Fruit fly (Drosophila melanogaster) whole organism, pupa: ENCODE data around the gene CG6409.

Experiments used
- CG10348 ChIP-seq: fragments of 200-800 bp; sonication (Bioruptor generic); IDR thresholded peaks from 2 replicates; pipeline ENCODE4 v1.3.6; 2022; ENCODE audit warnings: missing biosample characterization, missing genetic modification characterization
- CG12605 ChIP-seq: fragments of 200-800 bp; sonication (Bioruptor generic); IDR thresholded peaks from 2 replicates; pipeline ENCODE4 v1.3.6; 2022; ENCODE audit warnings: missing biosample characterization, missing genetic modification characterization
- CG13204 ChIP-seq: fragments of 200-800 bp; sonication (Bioruptor generic); optimal IDR thresholded peaks from 2 replicates; lab custom pipeline; 2018; ENCODE audit warnings: missing biosample characterization, mild to moderate bottlenecking, missing genetic modification characterization, moderate library complexity
- CG14655 ChIP-seq: fragments of 200-800 bp; sonication (Bioruptor generic); optimal IDR thresholded peaks from 3 replicates; lab custom pipeline; 2017; ENCODE audit warnings: mild to moderate bottlenecking, missing biosample characterization, missing genetic modification reagents, missing genetic modification characterization
- CG15710 ChIP-seq: fragments of 200-800 bp; sonication (Bioruptor generic); optimal IDR thresholded peaks from 2 replicates; lab custom pipeline; 2018; ENCODE audit warnings: missing biosample characterization, mild to moderate bottlenecking, missing genetic modification characterization, moderate library complexity
- CG17806 ChIP-seq: fragments of 200-800 bp; sonication (Bioruptor generic); optimal IDR thresholded peaks from 2 replicates; lab custom pipeline; 2018; ENCODE audit warnings: missing biosample characterization, mild to moderate bottlenecking, missing genetic modification characterization, moderate library complexity
- CG32121 ChIP-seq: fragments of 200-800 bp; sonication (Bioruptor generic); IDR thresholded peaks from 2 replicates; pipeline ENCODE4 v1.3.6; 2022; ENCODE audit warnings: missing biosample characterization, missing genetic modification characterization
- CG34367 ChIP-seq: fragments of 200-800 bp; sonication (Bioruptor generic); optimal IDR thresholded peaks from 2 replicates; lab custom pipeline; 2018; ENCODE audit warnings: missing biosample characterization, mild to moderate bottlenecking, missing genetic modification characterization
- CG4496 ChIP-seq: fragments of 200-800 bp; sonication (Bioruptor generic); IDR thresholded peaks from 3 replicates; pipeline ENCODE4 v1.3.6; 2022; ENCODE audit warnings: missing biosample characterization, missing genetic modification characterization
- CG8159 ChIP-seq: fragments of 200-800 bp; sonication (Bioruptor generic); optimal IDR thresholded peaks from 3 replicates; lab custom pipeline; 2018; ENCODE audit warnings: missing biosample characterization, mild to moderate bottlenecking, missing genetic modification characterization, moderate library complexity
- CG8301 ChIP-seq: fragments of 200-800 bp; sonication (Bioruptor generic); optimal IDR thresholded peaks from 2 replicates; lab custom pipeline; 2018; ENCODE audit warnings: missing biosample characterization, mild to moderate bottlenecking, missing genetic modification characterization
- CG9948 ChIP-seq: fragments of 200-800 bp; sonication (Bioruptor generic); optimal IDR thresholded peaks from 2 replicates; lab custom pipeline; 2018; ENCODE audit warnings: missing biosample characterization, mild to moderate bottlenecking, missing genetic modification characterization, moderate library complexity
- D1 ChIP-seq: fragments of 200-800 bp; sonication (Bioruptor generic); optimal IDR thresholded peaks from 2 replicates; lab custom pipeline; 2018; ENCODE audit warnings: missing biosample characterization, mild to moderate bottlenecking, missing genetic modification characterization, moderate library complexity
- EcR ChIP-seq: fragments of 200-800 bp; sonication (Bioruptor generic); optimal IDR thresholded peaks from 3 replicates; lab custom pipeline; 2019; ENCODE audit warnings: missing biosample characterization, missing genetic modification characterization, mild to moderate bottlenecking, moderate library complexity, missing genetic modification reagents
- Ets98B ChIP-seq: fragments of 200-800 bp; sonication (Bioruptor generic); IDR thresholded peaks from 2 replicates; pipeline ENCODE4 v1.3.6; 2022; ENCODE audit warnings: missing biosample characterization, missing genetic modification characterization
- Pif1A ChIP-seq: fragments of 200-800 bp; sonication (Bioruptor generic); optimal IDR thresholded peaks from 3 replicates; lab custom pipeline; 2016; ENCODE audit warnings: missing biosample characterization, missing genetic modification characterization
- Pif1B ChIP-seq: fragments of 200-800 bp; sonication (Bioruptor generic); optimal IDR thresholded peaks from 3 replicates; lab custom pipeline; 2016; ENCODE audit warnings: missing biosample characterization, missing genetic modification characterization
- Snoo ChIP-seq: fragments of 200-800 bp; sonication (Bioruptor generic); optimal IDR thresholded peaks from 3 replicates; lab custom pipeline; 2017; ENCODE audit warnings: missing biosample characterization, mild to moderate bottlenecking, missing genetic modification characterization, inconsistent platforms
- fd96Ca ChIP-seq: fragments of 200-800 bp; sonication (Bioruptor generic); IDR thresholded peaks from 3 replicates; pipeline ENCODE4 v1.3.6; 2022; ENCODE audit warnings: missing biosample characterization, missing genetic modification characterization
- gl ChIP-seq: fragments of 200-800 bp; sonication (Bioruptor generic); optimal IDR thresholded peaks from 2 replicates; lab custom pipeline; 2018; ENCODE audit warnings: missing biosample characterization, mild to moderate bottlenecking, missing genetic modification characterization
- rn ChIP-seq: fragments of 200-800 bp; sonication (Bioruptor generic); IDR thresholded peaks from 2 replicates; pipeline ENCODE4 v1.3.6; 2022; ENCODE audit warnings: missing biosample characterization, missing genetic modification characterization

Gene CG6409

DNA sequence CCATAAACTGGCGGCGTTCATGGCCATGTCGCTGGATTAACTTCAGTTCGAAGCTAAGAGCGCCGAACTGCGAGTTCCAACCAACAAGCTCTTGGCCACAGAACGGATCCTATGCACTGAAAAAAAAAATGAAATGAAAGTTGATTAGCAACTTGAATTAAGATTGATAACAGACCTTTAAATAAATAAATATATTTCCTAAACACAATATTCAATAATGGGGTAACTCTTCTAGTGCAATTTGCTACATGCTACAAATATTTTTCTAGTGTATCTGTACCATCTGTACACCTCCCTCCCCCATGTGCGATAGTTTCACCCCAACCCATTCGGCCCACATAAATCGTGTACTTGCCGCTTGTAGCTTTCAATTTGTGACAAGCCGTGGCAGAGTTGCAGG is 27.4 kb upstream of the CG6409 start:
- TF ChIP-seq CG8159, result peak; percentile 19
- peak; percentile 5 for TF ChIP-seq CG14655 (GFP tag; lab: Kevin White, UChicago)
- TF ChIP-seq Pif1A (GFP tag; lab: Kevin White, UChicago), result no peak
- TF ChIP-seq, all 21 proteins: peak for 2

DNA sequence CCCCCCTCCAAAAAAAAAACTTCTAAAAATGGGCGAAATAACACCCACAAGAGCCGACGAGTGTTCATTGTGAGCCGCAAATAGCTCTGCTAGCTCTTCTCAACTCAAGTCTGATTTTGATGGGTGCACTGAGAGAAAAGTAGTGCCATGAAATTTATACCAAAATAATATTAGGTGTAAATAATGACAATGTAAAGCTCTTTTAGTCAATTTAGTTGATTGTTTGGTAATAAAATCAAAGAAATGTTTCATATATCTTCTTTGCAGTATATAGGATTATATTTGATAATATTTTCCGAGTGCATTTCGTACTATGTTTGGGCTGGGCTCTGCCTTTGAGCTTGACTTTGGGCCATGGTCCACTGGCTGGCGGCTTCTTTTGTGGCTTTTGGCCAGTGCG is 22.6 kb upstream of the CG6409 start:
- TF ChIP-seq CG8301, result peak; percentile 51
- TF ChIP-seq CG17806, result peak; percentile 63
- peak; percentile 62 for TF ChIP-seq CG9948 (tag; lab: Kevin White, UChicago)
- no peak for TF ChIP-seq CG12605 (GFP tag; lab: Robert Waterston, UW)
- TF ChIP-seq fd96Ca (GFP tag; lab: Robert Waterston, UW), result no peak
- no peak for TF ChIP-seq EcR
- TF ChIP-seq Pif1A (GFP tag; lab: Kevin White, UChicago), result no peak
- TF ChIP-seq Pif1B (GFP tag; lab: Kevin White, UChicago), result no peak
- TF ChIP-seq Ets98B (GFP tag; lab: Robert Waterston, UW), result peak; percentile 32; the same call in 1 of the 2 replicates
- no peak for TF ChIP-seq CG10348 (GFP tag; lab: Robert Waterston, UW)
- peak; percentile 63 for TF ChIP-seq CG8159
- TF ChIP-seq CG4496, result peak; percentile 15; the same call in 1 of the 3 replicates
- peak; percentile 63 for TF ChIP-seq CG14655 (GFP tag; lab: Kevin White, UChicago)
- peak; percentile 1 for TF ChIP-seq gl
- no peak for TF ChIP-seq CG32121 (GFP tag; lab: Robert Waterston, UW)
- TF ChIP-seq, all 21 proteins: peak for 8

DNA sequence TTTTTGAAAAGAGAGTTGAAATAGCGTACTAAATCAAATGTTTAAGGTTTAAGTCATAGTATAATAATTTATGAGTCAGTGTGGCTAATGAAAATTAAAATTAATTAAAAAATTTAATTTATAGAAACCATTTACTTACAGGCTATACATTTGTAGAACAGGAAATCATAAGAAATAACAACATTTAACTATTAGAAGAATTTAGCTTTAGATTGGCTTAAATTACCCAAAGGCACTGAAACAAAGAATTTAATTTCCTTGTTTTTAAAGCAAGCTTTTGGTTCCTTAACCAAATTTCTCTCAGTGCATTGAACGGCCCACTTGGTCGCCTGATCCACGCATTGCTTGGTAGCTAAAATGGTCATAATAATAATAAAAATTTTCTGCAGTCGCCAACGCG is 21.3 kb upstream of the CG6409 start:
- no peak for TF ChIP-seq CG13204 (GFP tag; lab: Kevin White, UChicago)
- TF ChIP-seq EcR, result no peak
- TF ChIP-seq Ets98B (GFP tag; lab: Robert Waterston, UW), result no peak
- TF ChIP-seq CG34367 (tag; lab: Kevin White, UChicago), result no peak
- peak; percentile 5 for TF ChIP-seq CG8159
- TF ChIP-seq Pif1A (GFP tag; lab: Kevin White, UChicago), result no peak
- TF ChIP-seq CG4496, result no peak
- TF ChIP-seq Snoo, result peak; percentile 20
- TF ChIP-seq fd96Ca (GFP tag; lab: Robert Waterston, UW), result no peak
- no peak for TF ChIP-seq CG10348 (GFP tag; lab: Robert Waterston, UW)
- TF ChIP-seq gl, result no peak
- no peak for TF ChIP-seq CG15710 (tag; lab: Kevin White, UChicago)
- TF ChIP-seq CG8301, result peak; percentile 56
- TF ChIP-seq CG32121 (GFP tag; lab: Robert Waterston, UW), result no peak
- TF ChIP-seq CG12605 (GFP tag; lab: Robert Waterston, UW), result no peak
- TF ChIP-seq Pif1B (GFP tag; lab: Kevin White, UChicago), result no peak
- TF ChIP-seq CG17806, result no peak
- TF ChIP-seq rn (GFP tag; lab: Robert Waterston, UW), result no peak
- no peak for TF ChIP-seq D1 (tag; lab: Kevin White, UChicago)
- TF ChIP-seq CG14655 (GFP tag; lab: Kevin White, UChicago), result peak; percentile 81
- TF ChIP-seq CG9948 (tag; lab: Kevin White, UChicago), result peak; percentile 59

DNA sequence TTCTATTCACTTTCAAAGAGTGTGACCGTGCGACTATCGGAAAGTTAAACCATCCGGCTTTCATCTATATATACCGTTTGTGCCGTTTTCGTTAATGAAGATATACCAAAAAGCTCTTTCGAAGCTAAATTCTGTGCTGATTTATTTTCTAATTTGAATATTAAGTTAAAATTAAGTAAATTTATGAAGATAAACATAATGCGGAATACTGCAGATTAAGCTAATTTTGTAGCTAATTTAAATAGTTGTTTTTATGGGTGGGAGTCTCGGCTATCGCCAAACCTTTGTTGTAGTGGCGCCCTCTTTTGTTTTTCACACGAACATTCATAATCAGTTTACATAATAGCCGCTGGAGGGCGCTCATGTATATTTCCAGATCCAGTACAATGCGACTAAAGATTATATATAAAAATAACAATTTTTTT is 16.9 kb upstream of the CG6409 start, which contains the start of gene Aps:
Gene Aps, minus strand, starts transcription at position 37 of the 425 bp plus-strand sequence.
- TF ChIP-seq CG4496 (peak; percentile 26; the same call in 1 of the 3 replicates), CG8159 (no peak), Pif1B (GFP tag; lab: Kevin White, UChicago) (peak; percentile 16), CG10348 (GFP tag; lab: Robert Waterston, UW) (no peak), CG9948 (tag; lab: Kevin White, UChicago) (no peak), rn (GFP tag; lab: Robert Waterston, UW) (no peak), CG14655 (GFP tag; lab: Kevin White, UChicago) (no peak)

DNA sequence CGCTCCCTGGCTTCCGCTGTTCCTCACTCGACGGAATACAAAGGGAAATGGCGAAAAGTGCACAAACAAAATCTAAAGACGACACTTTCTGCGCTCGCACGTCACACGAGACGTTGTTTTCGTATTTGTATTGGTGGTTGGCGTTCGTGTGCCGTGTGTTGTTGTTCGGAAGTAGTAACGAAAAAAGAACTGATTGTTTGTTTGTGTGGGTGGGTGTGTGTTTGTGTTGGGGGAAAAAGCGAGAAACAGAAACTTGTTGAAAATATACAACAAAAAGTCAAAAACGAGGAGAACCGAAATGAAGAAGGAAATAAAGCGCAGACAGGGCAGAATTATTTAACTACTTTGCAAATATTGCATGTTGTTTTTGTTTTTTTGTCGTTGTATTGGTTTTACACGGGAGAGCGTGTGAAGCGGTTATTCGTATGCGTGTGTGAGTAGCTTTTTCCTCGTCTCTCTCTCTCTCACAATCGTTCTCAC is 16.1 kb upstream of the CG6409 start:
- TF ChIP-seq CG13204 (GFP tag; lab: Kevin White, UChicago) (peak; percentile 14), CG8159 (peak; percentile 16), gl (peak; percentile 37), CG14655 (GFP tag; lab: Kevin White, UChicago) (no peak), CG12605 (GFP tag; lab: Robert Waterston, UW) (no peak), EcR (no peak), Pif1B (GFP tag; lab: Kevin White, UChicago) (no peak)
- TF ChIP-seq, all 21 proteins: peak for 3

DNA sequence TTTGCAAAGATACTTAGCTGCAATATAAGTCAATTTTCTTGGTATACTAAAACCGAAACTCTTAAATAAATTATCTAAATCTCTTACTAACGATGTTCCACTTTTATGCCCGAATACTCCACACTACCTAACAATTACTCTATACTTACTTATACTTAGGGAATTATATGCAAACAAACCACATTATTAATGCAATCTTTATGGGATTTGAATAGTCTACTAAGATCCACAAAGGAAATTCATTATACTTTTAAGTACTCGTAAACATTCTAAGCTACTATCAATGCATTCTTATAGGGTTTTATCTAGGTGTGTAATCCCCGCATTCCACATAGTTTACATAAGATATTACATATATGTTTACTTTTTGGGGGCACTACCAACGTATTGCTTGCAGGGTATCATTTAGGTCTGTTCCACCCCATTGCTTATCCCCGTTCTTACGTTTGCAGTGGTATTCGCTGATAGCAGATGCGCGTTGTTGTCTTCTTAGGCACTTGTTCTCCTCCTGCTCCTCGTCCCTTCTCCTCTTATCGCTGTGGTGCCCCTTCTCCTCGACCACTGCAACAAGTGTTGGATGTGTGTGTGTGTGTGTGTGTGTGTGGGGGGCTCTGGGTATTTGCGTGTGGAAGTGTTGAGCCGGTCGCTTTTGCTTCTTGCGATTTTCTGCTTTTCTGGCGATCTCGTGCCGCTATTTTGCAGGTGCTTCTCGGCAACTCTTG is 15.5 kb upstream of the CG6409 start:
- TF ChIP-seq CG32121 (GFP tag; lab: Robert Waterston, UW), result no peak
- no peak for TF ChIP-seq rn (GFP tag; lab: Robert Waterston, UW)
- no peak for TF ChIP-seq CG13204 (GFP tag; lab: Kevin White, UChicago)
- TF ChIP-seq CG8159, result no peak
- TF ChIP-seq Ets98B (GFP tag; lab: Robert Waterston, UW), result peak; percentile 53; the same call in 1 of the 2 replicates
- no peak for TF ChIP-seq gl
- TF ChIP-seq CG12605 (GFP tag; lab: Robert Waterston, UW), result peak; percentile 43; the same call in 1 of the 2 replicates
- TF ChIP-seq Snoo, result no peak
- no peak for TF ChIP-seq CG15710 (tag; lab: Kevin White, UChicago)
- TF ChIP-seq Pif1B (GFP tag; lab: Kevin White, UChicago), result no peak
- TF ChIP-seq D1 (tag; lab: Kevin White, UChicago), result no peak
- TF ChIP-seq CG10348 (GFP tag; lab: Robert Waterston, UW), result no peak
- TF ChIP-seq CG8301, result peak; percentile 43
- TF ChIP-seq Pif1A (GFP tag; lab: Kevin White, UChicago), result no peak
- no peak for TF ChIP-seq CG17806
- TF ChIP-seq EcR, result peak; percentile 11
- TF ChIP-seq CG34367 (tag; lab: Kevin White, UChicago), result no peak
- no peak; the same call in 2 of the 3 replicates for TF ChIP-seq fd96Ca (GFP tag; lab: Robert Waterston, UW)
- peak; percentile 42 for TF ChIP-seq CG14655 (GFP tag; lab: Kevin White, UChicago)
- no peak for TF ChIP-seq CG4496
- TF ChIP-seq CG9948 (tag; lab: Kevin White, UChicago), result no peak
